Fruit fly (Drosophila melanogaster) whole organism, embryonic: ENCODE data around the gene Fbp1.

Experiments used
- Bgb ChIP-seq: fragments of 200-800 bp; sonication (Bioruptor generic); IDR thresholded peaks from 2 replicates; pipeline ENCODE4 v1.3.6; 2022; ENCODE audit warnings: missing biosample characterization, missing genetic modification characterization; ENCODE audit not compliant: partially characterized antibody
- Blimp-1 ChIP-seq: fragments of 200-800 bp; sonication (Bioruptor generic); optimal IDR thresholded peaks from 3 replicates; lab custom pipeline; 2018; ENCODE audit warnings: missing biosample characterization, missing genetic modification characterization, mild to moderate bottlenecking, moderate library complexity, missing genetic modification reagents
- Bteb2 ChIP-seq: fragments of 200-800 bp; sonication (Bioruptor generic); optimal IDR thresholded peaks from 2 replicates; lab custom pipeline; 2016; ENCODE audit warnings: missing biosample characterization, missing genetic modification characterization
- CG11247 ChIP-seq: fragments of 200-800 bp; sonication (Bioruptor generic); IDR thresholded peaks from 2 replicates; pipeline ENCODE4 v1.3.6; 2022; ENCODE audit warnings: missing biosample characterization, missing genetic modification characterization
- CG12236 ChIP-seq: fragments of 200-800 bp; sonication (Bioruptor generic); optimal IDR thresholded peaks from 2 replicates; lab custom pipeline; 2016; ENCODE audit warnings: missing biosample characterization, missing genetic modification characterization
- CG1233 ChIP-seq: fragments of 200-800 bp; sonication (Bioruptor generic); optimal IDR thresholded peaks from 4 replicates; lab custom pipeline; 2018; ENCODE audit warnings: missing biosample characterization, mild to moderate bottlenecking, missing genetic modification characterization
- CG12769 ChIP-seq: fragments of 200-800 bp; sonication (Bioruptor generic); optimal IDR thresholded peaks from 2 replicates; lab custom pipeline; 2019; ENCODE audit warnings: missing biosample characterization, mild to moderate bottlenecking, missing genetic modification characterization, moderate library complexity
- CG15514 ChIP-seq: fragments of 200-800 bp; sonication (Bioruptor generic); optimal IDR thresholded peaks from 3 replicates; lab custom pipeline; 2017; ENCODE audit warnings: missing biosample characterization, missing genetic modification characterization, mild to moderate bottlenecking, moderate library complexity, missing genetic modification reagents
- CG1603 ChIP-seq: fragments of 200-800 bp; sonication (Bioruptor generic); optimal IDR thresholded peaks from 2 replicates; lab custom pipeline; 2019; ENCODE audit warnings: missing biosample characterization, mild to moderate bottlenecking, missing genetic modification characterization, moderate library complexity
- CG18476 ChIP-seq: fragments of 200-800 bp; sonication (Bioruptor generic); optimal IDR thresholded peaks from 2 replicates; lab custom pipeline; 2016; ENCODE audit warnings: missing biosample characterization, mild to moderate bottlenecking, missing genetic modification characterization
- CG2116 ChIP-seq: fragments of 200-800 bp; sonication (Bioruptor generic); optimal IDR thresholded peaks from 3 replicates; lab custom pipeline; 2018; ENCODE audit warnings: missing biosample characterization, mild to moderate bottlenecking, missing genetic modification characterization
- CG31441 ChIP-seq: fragments of 200-800 bp; sonication (Bioruptor generic); IDR thresholded peaks from 2 replicates; pipeline ENCODE4 v1.3.6; 2022; ENCODE audit warnings: missing biosample characterization, missing genetic modification characterization
- CG32772 ChIP-seq: fragments of 200-800 bp; sonication (Bioruptor generic); IDR thresholded peaks from 2 replicates; pipeline ENCODE4 v1.3.6; 2022; ENCODE audit warnings: missing biosample characterization, missing genetic modification characterization
- CG4424 ChIP-seq: fragments of 200-800 bp; sonication (Bioruptor generic); optimal IDR thresholded peaks from 3 replicates; lab custom pipeline; 2016; ENCODE audit warnings: missing biosample characterization, missing genetic modification characterization
- CG6683 ChIP-seq: fragments of 200-800 bp; sonication (Bioruptor generic); optimal IDR thresholded peaks from 2 replicates; lab custom pipeline; 2017; ENCODE audit warnings: missing biosample characterization, mild to moderate bottlenecking, missing genetic modification characterization, missing genetic modification reagents
- CG6813 ChIP-seq: fragments of 200-800 bp; sonication (Bioruptor generic); optimal IDR thresholded peaks from 2 replicates; lab custom pipeline; 2017; ENCODE audit warnings: missing biosample characterization, missing genetic modification characterization, mild to moderate bottlenecking, moderate library complexity, missing genetic modification reagents
- CG7839 ChIP-seq: fragments of 200-800 bp; sonication (Bioruptor generic); optimal IDR thresholded peaks from 3 replicates; lab custom pipeline; 2018; ENCODE audit warnings: missing biosample characterization, mild to moderate bottlenecking, missing genetic modification characterization, moderate library complexity
- CG7928 ChIP-seq: fragments of 200-800 bp; sonication (Bioruptor generic); optimal IDR thresholded peaks from 2 replicates; lab custom pipeline; 2017; ENCODE audit warnings: missing biosample characterization, mild to moderate bottlenecking, missing genetic modification characterization
- CG9609 ChIP-seq: fragments of 200-800 bp; sonication (Bioruptor generic); optimal IDR thresholded peaks from 3 replicates; lab custom pipeline; 2016; ENCODE audit warnings: missing biosample characterization, missing genetic modification characterization
- CHES-1-like ChIP-seq: fragments of 200-800 bp; sonication (Bioruptor generic); optimal IDR thresholded peaks from 2 replicates; lab custom pipeline; 2016; ENCODE audit warnings: missing biosample characterization, missing genetic modification characterization
- Dfd ChIP-seq, 2 experiments: fragments of >200 bp; optimal IDR thresholded peaks; 2 replicates each; lab custom pipeline; 2017; ENCODE audit warnings: missing biosample characterization in 2 of 2, missing genetic modification characterization in 2 of 2
- Dip2 ChIP-seq: fragments of 200-800 bp; sonication (Bioruptor generic); IDR thresholded peaks from 2 replicates; pipeline ENCODE4 v1.3.6; 2022; ENCODE audit warnings: missing biosample characterization, missing genetic modification characterization
- Drgx ChIP-seq: fragments of 200-800 bp; sonication (Bioruptor generic); IDR thresholded peaks from 2 replicates; pipeline ENCODE4 v1.3.6; 2022; ENCODE audit warnings: missing biosample characterization, missing genetic modification characterization
- ERR ChIP-seq: fragments of 200-800 bp; sonication (Bioruptor generic); optimal IDR thresholded peaks from 2 replicates; lab custom pipeline; 2016; ENCODE audit warnings: missing biosample characterization, missing genetic modification characterization
- Elba2 ChIP-seq: fragments of 200-800 bp; sonication (Bioruptor generic); optimal IDR thresholded peaks from 3 replicates; lab custom pipeline; 2016; ENCODE audit warnings: missing biosample characterization, missing genetic modification characterization
- Ets65A ChIP-seq: fragments of 200-800 bp; sonication (Bioruptor generic); peaks from one replicate; lab custom pipeline; 2016; ENCODE audit warnings: missing biosample characterization, missing genetic modification characterization
- Lpt ChIP-seq: fragments of >200 bp; optimal IDR thresholded peaks from 2 replicates; lab custom pipeline; 2018; ENCODE audit warnings: missing biosample characterization, missing genetic modification characterization
- MESR4 ChIP-seq: fragments of 200-800 bp; sonication (Bioruptor generic); optimal IDR thresholded peaks from 2 replicates; lab custom pipeline; 2018; ENCODE audit warnings: missing biosample characterization, mild to moderate bottlenecking, missing genetic modification characterization, moderate library complexity
- Nf-YB ChIP-seq: fragments of 200-800 bp; sonication (Bioruptor generic); optimal IDR thresholded peaks from 3 replicates; lab custom pipeline; 2019; ENCODE audit warnings: missing biosample characterization, mild to moderate bottlenecking, missing genetic modification characterization, moderate library complexity
- Oaz ChIP-seq: fragments of 200-800 bp; sonication (Bioruptor generic); IDR thresholded peaks from 2 replicates; pipeline ENCODE4 v1.3.6; 2022; ENCODE audit warnings: missing biosample characterization, missing genetic modification characterization
- Ssrp ChIP-seq: fragments of 200-800 bp; sonication (Bioruptor generic); optimal IDR thresholded peaks from 2 replicates; lab custom pipeline; 2018; ENCODE audit warnings: missing biosample characterization, mild to moderate bottlenecking, missing genetic modification characterization, moderate library complexity
- ab ChIP-seq: fragments of 200-800 bp; sonication (Bioruptor generic); optimal IDR thresholded peaks from 2 replicates; lab custom pipeline; 2016; ENCODE audit warnings: missing biosample characterization, missing genetic modification characterization
- abd-A ChIP-seq: fragments of 200-800 bp; sonication (Bioruptor generic); optimal IDR thresholded peaks from 3 replicates; lab custom pipeline; 2019; ENCODE audit warnings: missing biosample characterization, mild to moderate bottlenecking, missing genetic modification characterization, moderate library complexity
- ato ChIP-seq: fragments of 200-800 bp; sonication (Bioruptor generic); IDR thresholded peaks from 2 replicates; pipeline ENCODE4 v1.3.6; 2022; ENCODE audit warnings: missing biosample characterization, missing genetic modification characterization; ENCODE audit not compliant: partially characterized antibody
- cg ChIP-seq: fragments of 200-800 bp; sonication (Bioruptor generic); optimal IDR thresholded peaks from 3 replicates; lab custom pipeline; 2019; ENCODE audit warnings: missing biosample characterization, mild to moderate bottlenecking, missing genetic modification characterization, moderate library complexity
- da ChIP-seq: fragments of 200-800 bp; sonication (Bioruptor generic); optimal IDR thresholded peaks from 2 replicates; lab custom pipeline; 2016; ENCODE audit warnings: missing biosample characterization, missing genetic modification characterization
- dati ChIP-seq: fragments of 200-800 bp; sonication (Bioruptor generic); IDR thresholded peaks from 2 replicates; pipeline ENCODE4 v1.3.6; 2022; ENCODE audit warnings: missing biosample characterization, missing genetic modification characterization
- dmrt99B ChIP-seq: fragments of 200-800 bp; sonication (Bioruptor generic); optimal IDR thresholded peaks from 2 replicates; lab custom pipeline; 2018; ENCODE audit warnings: missing biosample characterization, mild to moderate bottlenecking, missing genetic modification characterization, moderate library complexity
- emc ChIP-seq: fragments of 200-800 bp; sonication (Bioruptor generic); optimal IDR thresholded peaks from 2 replicates; lab custom pipeline; 2016; ENCODE audit warnings: missing biosample characterization, missing genetic modification characterization
- exex ChIP-seq: fragments of 200-800 bp; sonication (Bioruptor generic); optimal IDR thresholded peaks from 4 replicates; lab custom pipeline; 2018; ENCODE audit warnings: missing biosample characterization, mild to moderate bottlenecking, missing genetic modification characterization, moderate library complexity
- gfzf ChIP-seq: fragments of 200-800 bp; sonication (Bioruptor generic); optimal IDR thresholded peaks from 2 replicates; lab custom pipeline; 2016; ENCODE audit warnings: missing biosample characterization, mild to moderate bottlenecking, missing genetic modification characterization, moderate library complexity
- grn ChIP-seq: fragments of 200-800 bp; sonication (Bioruptor generic); optimal IDR thresholded peaks from 3 replicates; lab custom pipeline; 2017; ENCODE audit warnings: missing biosample characterization, missing genetic modification characterization
- her ChIP-seq: fragments of 200-800 bp; sonication (Bioruptor generic); optimal IDR thresholded peaks from 2 replicates; lab custom pipeline; 2016; ENCODE audit warnings: missing biosample characterization, missing genetic modification characterization
- kni ChIP-seq: fragments of 200-800 bp; sonication (Bioruptor generic); optimal IDR thresholded peaks from 3 replicates; lab custom pipeline; 2017; ENCODE audit warnings: mild to moderate bottlenecking, missing biosample characterization, missing genetic modification reagents, missing genetic modification characterization
- lmd ChIP-seq: fragments of 200-800 bp; sonication (Bioruptor generic); IDR thresholded peaks from 2 replicates; pipeline ENCODE4 v1.3.6; 2022; ENCODE audit warnings: missing biosample characterization, missing genetic modification characterization
- nmo ChIP-seq: fragments of 200-800 bp; sonication (Bioruptor generic); optimal IDR thresholded peaks from 2 replicates; lab custom pipeline; 2018; ENCODE audit warnings: missing biosample characterization, mild to moderate bottlenecking, missing genetic modification characterization, moderate library complexity
- p53 ChIP-seq: fragments of 200-800 bp; sonication (Bioruptor generic); optimal IDR thresholded peaks from 2 replicates; lab custom pipeline; 2016; ENCODE audit warnings: missing biosample characterization, missing genetic modification characterization
- sens ChIP-seq: fragments of 200-800 bp; sonication (Bioruptor generic); peaks from one replicate; lab custom pipeline; 2016; ENCODE audit warnings: missing biosample characterization, missing genetic modification characterization
- tap ChIP-seq: fragments of 200-800 bp; optimal IDR thresholded peaks from 3 replicates; lab custom pipeline; 2019; ENCODE audit warnings: missing biosample characterization, mild to moderate bottlenecking, missing genetic modification characterization, moderate library complexity
- twi ChIP-seq: fragments of 200-800 bp; optimal IDR thresholded peaks from 2 replicates; lab custom pipeline; 2019; ENCODE audit warnings: missing biosample characterization, mild to moderate bottlenecking, missing genetic modification characterization, moderate library complexity

Gene Fbp1

DNA sequence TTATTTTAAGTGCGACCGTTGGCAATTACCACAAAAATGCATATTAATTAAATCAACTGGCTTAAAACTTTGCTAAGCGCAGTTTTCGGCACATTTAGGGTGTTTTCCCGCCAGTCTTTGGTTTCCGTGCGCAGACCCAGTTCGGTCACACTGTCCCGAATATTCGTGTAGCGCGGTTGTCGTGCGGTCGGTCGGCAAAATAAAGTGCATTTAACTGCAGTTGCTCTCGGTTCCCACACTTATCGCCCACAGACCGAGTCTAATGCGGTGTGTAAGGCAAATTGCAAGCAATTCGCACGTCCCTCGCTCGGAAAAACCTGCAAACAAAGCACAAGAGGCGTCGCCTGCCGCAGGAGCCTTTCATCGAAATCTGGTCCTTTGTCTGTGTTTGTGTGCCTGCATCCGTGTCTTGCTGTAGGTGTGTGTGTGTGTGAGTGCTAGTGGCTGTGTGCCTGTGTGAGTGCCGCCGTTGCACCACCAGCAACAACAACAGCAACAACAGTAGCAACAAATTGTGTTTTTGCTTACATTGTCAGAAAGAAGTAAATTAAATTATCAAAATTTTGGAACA is 44.7 kb downstream of the Fbp1 start, which contains the start of the genes CG13484 and Frl (continued):
- TF ChIP-seq grn (GFP tag; lab: Kevin White, UChicago) (no peak), ab (no peak), CG7928 (GFP tag; lab: Kevin White, UChicago) (peak; percentile 26), CG32772 (peak; percentile 70), lmd (GFP tag; lab: Robert Waterston, UW) (peak; percentile 13; the same call in 1 of the 2 replicates), abd-A (tag; lab: Kevin White, UChicago) (no peak), CG1233 (no peak), MESR4 (GFP tag; lab: Kevin White, UChicago) (peak; percentile 92), Bteb2 (GFP tag; lab: Kevin White, UChicago) (peak; percentile 17), Lpt (no peak), Elba2 (no peak), CG6813 (peak; percentile 29), CG15514 (GFP tag; lab: Kevin White, UChicago) (peak; percentile 69), Nf-YB (peak; percentile 53), twi (tag; lab: Kevin White, UChicago) (peak; percentile 42), Blimp-1 (GFP tag; lab: Kevin White, UChicago) (peak; percentile 20), Dfd (GFP tag; optimal IDR thresholded peaks at IDR 0.05; lab: Kevin White, UChicago) (no peak), Ets65A (peak; percentile 85), CG7839 (tag; lab: Kevin White, UChicago) (no peak), Oaz (GFP tag; lab: Robert Waterston, UW) (no peak), CHES-1-like (GFP tag; lab: Kevin White, UChicago) (peak; percentile 57), kni (GFP tag; lab: Kevin White, UChicago) (peak; percentile 51), CG9609 (GFP tag; lab: Kevin White, UChicago) (peak; percentile 7), CG31441 (peak; percentile 90), Bgb (peak; percentile 52; the same call in 1 of the 2 replicates), cg (peak; percentile 96), exex (tag; lab: Kevin White, UChicago) (peak; percentile 55), gfzf (peak; percentile 100), Dip2 (GFP tag; lab: Robert Waterston, UW) (no peak), dati (GFP tag; lab: Robert Waterston, UW) (no peak), tap (no peak), da (GFP tag; lab: Kevin White, UChicago) (no peak), nmo (GFP tag; lab: Kevin White, UChicago) (peak; percentile 70), emc (GFP tag; lab: Kevin White, UChicago) (no peak), p53 (GFP tag; lab: Kevin White, UChicago) (peak; percentile 30), dmrt99B (no peak), Ssrp (peak; percentile 8), CG12769 (tag; lab: Kevin White, UChicago) (peak; percentile 64), Drgx (peak; percentile 25; the same call in 1 of the 2 replicates), CG11247 (GFP tag; lab: Robert Waterston, UW) (no peak), CG6683 (GFP tag; lab: Kevin White, UChicago) (peak; percentile 0), her (peak; percentile 31), CG4424 (GFP tag; lab: Kevin White, UChicago) (peak; percentile 1), ERR (no peak), CG12236 (GFP tag; lab: Kevin White, UChicago) (no peak), sens (peak; percentile 72), ato (no peak), CG2116 (GFP tag; lab: Kevin White, UChicago) (peak; percentile 46), CG1603 (peak; percentile 90), CG18476 (GFP tag; lab: Kevin White, UChicago) (no peak)
